Worm (Caenorhabditis elegans) whole organism, L2 larva: Measurements from ENCODE around the gene clec-32.

ENCODE experiments used
- ZK546.5 ChIP-seq: sonication (generic microtip); optimal IDR thresholded peaks from 2 replicates; lab custom pipeline; 2017; ENCODE audit warnings: missing biosample characterization, missing genetic modification characterization
- aly-2 ChIP-seq: fragments of 150-350 bp; optimal IDR thresholded peaks from 2 replicates; lab custom pipeline; 2014; ENCODE audit warnings: missing biosample characterization, missing genetic modification characterization
- blmp-1 ChIP-seq: sonication (generic microtip); optimal IDR thresholded peaks from 2 replicates; lab custom pipeline; 2017; ENCODE audit warnings: missing genetic modification characterization, mild to moderate bottlenecking, missing compliant biosample characterization, antibody characterized with exemption, moderate library complexity; ENCODE audit not compliant: insufficient read depth
- lin-39 ChIP-seq: fragments of 150-350 bp; optimal IDR thresholded peaks from 2 replicates; lab custom pipeline; 2014; ENCODE audit warnings: missing biosample characterization, missing genetic modification reagents, missing genetic modification characterization
- lsy-2 ChIP-seq, 2 experiments: fragments of 150-350 bp in 1 of 2; sonication (generic microtip) in 1 of 2; optimal IDR thresholded peaks; 2 replicates each; lab custom pipeline; 2014 to 2017; ENCODE audit warnings: missing biosample characterization in 2 of 2, missing genetic modification characterization in 2 of 2
- mab-5 ChIP-seq: fragments of 150-350 bp; optimal IDR thresholded peaks from 2 replicates; lab custom pipeline; 2014; ENCODE audit warnings: missing biosample characterization, missing genetic modification characterization
- nhr-25 ChIP-seq: fragments of 150-350 bp; sonication (generic microtip); optimal IDR thresholded peaks from 3 replicates; lab custom pipeline; 2014; ENCODE audit warnings: missing biosample characterization, missing genetic modification characterization
- nhr-77 ChIP-seq: fragments of 150-350 bp; optimal IDR thresholded peaks from 2 replicates; lab custom pipeline; 2014; ENCODE audit warnings: missing biosample characterization, missing genetic modification characterization
- snpc-4 ChIP-seq: fragments of 150-350 bp; optimal IDR thresholded peaks from 2 replicates; lab custom pipeline; 2014; ENCODE audit warnings: missing biosample characterization, missing genetic modification characterization
- unc-39 ChIP-seq: fragments of 150-350 bp; optimal IDR thresholded peaks from 2 replicates; lab custom pipeline; 2014; ENCODE audit warnings: missing biosample characterization, missing genetic modification characterization
- unc-55 ChIP-seq: fragments of 150-350 bp; sonication (generic microtip); optimal IDR thresholded peaks from 3 replicates; lab custom pipeline; 2014; ENCODE audit warnings: missing biosample characterization, missing genetic modification reagents, missing genetic modification characterization
- unc-62 ChIP-seq: fragments of 150-350 bp; optimal IDR thresholded peaks from 2 replicates; lab custom pipeline; 2014; ENCODE audit warnings: missing biosample characterization, missing genetic modification reagents, missing genetic modification characterization
- ztf-11 ChIP-seq: sonication (generic microtip); optimal IDR thresholded peaks from 2 replicates; lab custom pipeline; 2017; ENCODE audit warnings: missing biosample characterization, missing genetic modification characterization

DNA sequence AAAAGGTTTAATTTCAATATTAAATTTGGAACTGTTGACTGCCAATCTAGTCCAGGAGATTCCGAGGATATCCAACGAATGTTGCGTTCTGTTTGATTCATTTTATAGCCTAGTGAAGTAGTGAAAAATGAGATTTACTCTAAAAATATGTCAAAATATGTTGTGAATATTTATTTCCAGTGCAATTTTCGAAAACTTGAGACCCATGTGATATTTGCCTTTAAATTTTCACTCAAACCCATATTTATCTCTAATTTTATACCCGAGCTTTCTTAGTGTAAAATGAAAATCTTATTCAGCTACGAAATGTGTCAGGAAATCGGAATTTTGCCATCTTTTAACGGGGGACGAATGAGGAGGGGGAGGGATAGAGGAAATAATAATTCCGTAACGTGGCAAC is 48.3 kb upstream of the clec-32 start, which contains the start of gene F09C6.16:
- TF ChIP-seq nhr-77 (tag; lab: Kevin White, UChicago), result no peak
- TF ChIP-seq lin-39 (tag; lab: Kevin White, UChicago), result no peak
- TF ChIP-seq nhr-25 (tag; lab: Kevin White, UChicago), result no peak
- no peak for TF ChIP-seq unc-39 (tag; lab: Kevin White, UChicago)
- no peak for TF ChIP-seq mab-5 (tag; lab: Kevin White, UChicago)
- no peak for TF ChIP-seq unc-55 (GFP tag; lab: Kevin White, UChicago)
- no peak for TF ChIP-seq lsy-2 (tag; optimal IDR thresholded peaks at IDR 0.05; lab: Kevin White, UChicago)
- TF ChIP-seq aly-2 (tag; lab: Kevin White, UChicago), result no peak
- no peak for TF ChIP-seq snpc-4 (tag; lab: Kevin White, UChicago)
- no peak for TF ChIP-seq ztf-11
- no peak for TF ChIP-seq ZK546.5
- TF ChIP-seq blmp-1 (tag; lab: Kevin White, UChicago), result no peak
- no peak for TF ChIP-seq unc-62 (GFP tag; lab: Kevin White, UChicago)
